Fruit fly (Drosophila melanogaster) whole organism, embryonic: ENCODE results near the gene Or85a.
A peak's percentile ranks its signal among the peaks of the same experiment; 100 is the strongest.

ENCODE experiments used
- Ada2b ChIP-seq: fragments of 200-800 bp; sonication (Bioruptor generic); IDR thresholded peaks from 2 replicates; pipeline ENCODE4 v1.3.6; 2022; ENCODE audit warnings: missing biosample characterization, missing genetic modification characterization
- CG10147 ChIP-seq: fragments of 200-800 bp; sonication (Bioruptor generic); optimal IDR thresholded peaks from 2 replicates; lab custom pipeline; 2019; ENCODE audit warnings: missing biosample characterization, mild to moderate bottlenecking, missing genetic modification characterization, moderate library complexity
- CG10209 ChIP-seq: fragments of 200-800 bp; sonication (Bioruptor generic); optimal IDR thresholded peaks from 3 replicates; lab custom pipeline; 2017; ENCODE audit warnings: missing biosample characterization, mild to moderate bottlenecking, missing genetic modification characterization, missing genetic modification reagents
- CG10267 ChIP-seq: fragments of 200-800 bp; sonication (Bioruptor generic); optimal IDR thresholded peaks from 2 replicates; lab custom pipeline; 2018; ENCODE audit warnings: missing biosample characterization, mild to moderate bottlenecking, missing genetic modification characterization, moderate library complexity
- CG12659 ChIP-seq: fragments of 200-800 bp; sonication (Bioruptor generic); optimal IDR thresholded peaks from 3 replicates; lab custom pipeline; 2017; ENCODE audit warnings: mild to moderate bottlenecking, missing biosample characterization, missing genetic modification reagents, missing genetic modification characterization
- CG12942 ChIP-seq: fragments of 200-800 bp; sonication (Bioruptor generic); optimal IDR thresholded peaks from 3 replicates; lab custom pipeline; 2016; ENCODE audit warnings: missing biosample characterization, missing genetic modification characterization
- CG14050 ChIP-seq: fragments of 200-800 bp; sonication (Bioruptor generic); IDR thresholded peaks from 3 replicates; pipeline ENCODE4 v1.3.6; 2022; ENCODE audit warnings: missing biosample characterization, missing genetic modification characterization
- CG1529 ChIP-seq: fragments of 200-800 bp; sonication (Bioruptor generic); optimal IDR thresholded peaks from 3 replicates; lab custom pipeline; 2018; ENCODE audit warnings: missing biosample characterization, missing genetic modification characterization
- CG1602 ChIP-seq: fragments of 200-800 bp; sonication (Bioruptor generic); optimal IDR thresholded peaks from 3 replicates; lab custom pipeline; 2016; ENCODE audit warnings: missing biosample characterization, missing genetic modification characterization
- CG17568 ChIP-seq: fragments of 200-800 bp; sonication (Bioruptor generic); optimal IDR thresholded peaks from 2 replicates; lab custom pipeline; 2018; ENCODE audit warnings: missing biosample characterization, mild to moderate bottlenecking, missing genetic modification characterization, moderate library complexity
- CG17912 ChIP-seq: fragments of 200-800 bp; sonication (Bioruptor generic); optimal IDR thresholded peaks from 2 replicates; lab custom pipeline; 2018; ENCODE audit warnings: missing biosample characterization, mild to moderate bottlenecking, missing genetic modification characterization
- CG18262 ChIP-seq: fragments of 200-800 bp; optimal IDR thresholded peaks from 3 replicates; lab custom pipeline; 2019; ENCODE audit warnings: missing biosample characterization, mild to moderate bottlenecking, missing genetic modification characterization, moderate library complexity
- CG30403 ChIP-seq: fragments of 200-800 bp; sonication (Bioruptor generic); optimal IDR thresholded peaks from 3 replicates; lab custom pipeline; 2016; ENCODE audit warnings: missing biosample characterization, missing genetic modification characterization
- CG3163 ChIP-seq: fragments of 200-800 bp; sonication (Bioruptor generic); optimal IDR thresholded peaks from 3 replicates; lab custom pipeline; 2016; ENCODE audit warnings: missing biosample characterization, missing genetic modification characterization
- CG6689 ChIP-seq: fragments of 200-800 bp; sonication (Bioruptor generic); IDR thresholded peaks from 2 replicates; pipeline ENCODE4 v1.3.6; 2022; ENCODE audit warnings: missing biosample characterization, missing genetic modification characterization
- CG6791 ChIP-seq: fragments of 200-800 bp; sonication (Bioruptor generic); IDR thresholded peaks from 3 replicates; pipeline ENCODE4 v1.3.6; 2022; ENCODE audit warnings: missing biosample characterization, missing genetic modification characterization; ENCODE audit not compliant: partially characterized antibody
- CG9817 ChIP-seq: fragments of 200-800 bp; sonication (Bioruptor generic); optimal IDR thresholded peaks from 2 replicates; lab custom pipeline; 2018; ENCODE audit warnings: missing biosample characterization, mild to moderate bottlenecking, missing genetic modification characterization, moderate library complexity
- Camta ChIP-seq: fragments of 200-800 bp; sonication (Bioruptor generic); optimal IDR thresholded peaks from 2 replicates; lab custom pipeline; 2016; ENCODE audit warnings: missing biosample characterization, missing genetic modification characterization
- Dad ChIP-seq: fragments of 200-800 bp; sonication (Bioruptor generic); optimal IDR thresholded peaks from 3 replicates; lab custom pipeline; 2016; ENCODE audit warnings: missing biosample characterization, missing genetic modification characterization
- Dek ChIP-seq: fragments of 200-800 bp; sonication (Bioruptor generic); optimal IDR thresholded peaks from 3 replicates; lab custom pipeline; 2019; ENCODE audit warnings: missing biosample characterization, mild to moderate bottlenecking, missing genetic modification characterization, moderate library complexity
- Dfd ChIP-seq, 2 experiments: fragments of >200 bp; optimal IDR thresholded peaks; 2 replicates each; lab custom pipeline; 2017; ENCODE audit warnings: missing biosample characterization in 2 of 2, missing genetic modification characterization in 2 of 2
- E2f1 ChIP-seq: fragments of 200-800 bp; sonication (Bioruptor generic); IDR thresholded peaks from 2 replicates; pipeline ENCODE4 v1.3.6; 2022; ENCODE audit warnings: missing biosample characterization, missing genetic modification characterization
- Eip74EF ChIP-seq, 2 experiments: fragments of 200-800 bp in 1 of 2; fragments of >200 bp in 1 of 2; sonication (Bioruptor generic) in 1 of 2; optimal IDR thresholded peaks; 2 replicates each; lab custom pipeline; 2017 to 2019; ENCODE audit warnings: missing biosample characterization in 2 of 2, missing genetic modification characterization in 2 of 2, mild to moderate bottlenecking in 1 of 2, moderate library complexity in 1 of 2
- GATAe ChIP-seq: fragments of 200-800 bp; sonication (Bioruptor generic); conservative IDR thresholded peaks from 2 replicates; pipeline ENCODE4 v1.3.6; 2022; ENCODE audit warnings: missing biosample characterization, missing genetic modification characterization
- H2.0 ChIP-seq: fragments of 200-800 bp; sonication (Bioruptor generic); IDR thresholded peaks from 2 replicates; pipeline ENCODE4 v1.3.6; 2022; ENCODE audit warnings: missing biosample characterization, missing genetic modification characterization
- Mad ChIP-seq: fragments of 200-800 bp; sonication (Bioruptor generic); optimal IDR thresholded peaks from 2 replicates; lab custom pipeline; 2016; ENCODE audit warnings: missing biosample characterization, missing genetic modification characterization
- NK7.1 ChIP-seq: fragments of 200-800 bp; sonication (Bioruptor generic); optimal IDR thresholded peaks from 3 replicates; lab custom pipeline; 2016; ENCODE audit warnings: missing biosample characterization, missing genetic modification characterization
- Neu2 ChIP-seq: fragments of 200-800 bp; sonication (Bioruptor generic); optimal IDR thresholded peaks from 3 replicates; lab custom pipeline; 2016; ENCODE audit warnings: missing biosample characterization, missing genetic modification characterization, borderline replicate concordance
- Nf-YA ChIP-seq: fragments of 200-800 bp; sonication (Bioruptor generic); IDR thresholded peaks from 2 replicates; pipeline ENCODE4 v1.3.6; 2022; ENCODE audit warnings: missing biosample characterization, missing genetic modification characterization
- Nf-YB ChIP-seq: fragments of 200-800 bp; sonication (Bioruptor generic); optimal IDR thresholded peaks from 3 replicates; lab custom pipeline; 2019; ENCODE audit warnings: missing biosample characterization, mild to moderate bottlenecking, missing genetic modification characterization, moderate library complexity
- Side ChIP-seq: fragments of 200-800 bp; sonication (Bioruptor generic); optimal IDR thresholded peaks from 2 replicates; lab custom pipeline; 2016; ENCODE audit warnings: missing biosample characterization, missing genetic modification characterization
- Taf1 ChIP-seq: fragments of 200-800 bp; sonication (Bioruptor generic); IDR thresholded peaks from 2 replicates; pipeline ENCODE4 v1.3.6; 2022; ENCODE audit warnings: missing biosample characterization, missing genetic modification characterization
- amos ChIP-seq: fragments of 200-800 bp; sonication (Bioruptor generic); IDR thresholded peaks from 2 replicates; pipeline ENCODE4 v1.3.6; 2022; ENCODE audit warnings: missing biosample characterization, missing genetic modification characterization; ENCODE audit not compliant: partially characterized antibody
- ap ChIP-seq: fragments of 200-800 bp; sonication (Bioruptor generic); IDR thresholded peaks from 2 replicates; pipeline ENCODE4 v1.3.6; 2022; ENCODE audit warnings: missing biosample characterization, missing genetic modification characterization
- bbx ChIP-seq: fragments of 200-800 bp; sonication (Bioruptor generic); IDR thresholded peaks from 2 replicates; pipeline ENCODE4 v1.3.6; 2022; ENCODE audit warnings: missing biosample characterization, missing genetic modification characterization; ENCODE audit not compliant: partially characterized antibody
- btn ChIP-seq: fragments of 200-800 bp; sonication (Bioruptor generic); optimal IDR thresholded peaks from 2 replicates; lab custom pipeline; 2016; ENCODE audit warnings: missing biosample characterization, missing genetic modification characterization
- cad ChIP-seq: fragments of >200 bp; optimal IDR thresholded peaks from 2 replicates; lab custom pipeline; 2017; ENCODE audit warnings: missing biosample characterization, missing genetic modification characterization
- ci ChIP-seq: fragments of 200-800 bp; sonication (Bioruptor generic); IDR thresholded peaks from 3 replicates; pipeline ENCODE4 v1.3.6; 2022; ENCODE audit warnings: missing biosample characterization, missing genetic modification characterization
- en ChIP-seq: fragments of 200-800 bp; sonication (Bioruptor generic); optimal IDR thresholded peaks from 2 replicates; lab custom pipeline; 2016; ENCODE audit warnings: missing biosample characterization, missing genetic modification characterization
- grau ChIP-seq: fragments of 200-800 bp; optimal IDR thresholded peaks from 3 replicates; lab custom pipeline; 2019; ENCODE audit warnings: missing biosample characterization, mild to moderate bottlenecking, missing genetic modification characterization, moderate library complexity
- klu ChIP-seq: fragments of 200-800 bp; sonication (Bioruptor generic); IDR thresholded peaks from 2 replicates; pipeline ENCODE4 v1.3.6; 2022; ENCODE audit warnings: missing biosample characterization, missing genetic modification characterization
- knrl ChIP-seq: fragments of 200-800 bp; sonication (Bioruptor generic); IDR thresholded peaks from 3 replicates; pipeline ENCODE4 v1.3.6; 2022; ENCODE audit warnings: missing biosample characterization, missing genetic modification characterization; ENCODE audit not compliant: partially characterized antibody
- peb ChIP-seq: fragments of 200-800 bp; sonication (Bioruptor generic); IDR thresholded peaks from 2 replicates; pipeline ENCODE4 v1.3.6; 2022; ENCODE audit warnings: missing biosample characterization, missing genetic modification characterization
- pita ChIP-seq: fragments of 200-800 bp; sonication (Bioruptor generic); optimal IDR thresholded peaks from 2 replicates; lab custom pipeline; 2017; ENCODE audit warnings: missing biosample characterization, mild to moderate bottlenecking, missing genetic modification characterization
- stc ChIP-seq: fragments of 200-800 bp; sonication (Bioruptor generic); IDR thresholded peaks from 2 replicates; pipeline ENCODE4 v1.3.6; 2022; ENCODE audit warnings: missing biosample characterization, missing genetic modification characterization
- sug ChIP-seq: fragments of 200-800 bp; optimal IDR thresholded peaks from 2 replicates; lab custom pipeline; 2019; ENCODE audit warnings: missing biosample characterization, mild to moderate bottlenecking, missing genetic modification characterization, moderate library complexity
- tna ChIP-seq: fragments of 200-800 bp; sonication (Bioruptor generic); IDR thresholded peaks from 2 replicates; pipeline ENCODE4 v1.3.6; 2022; ENCODE audit warnings: missing biosample characterization, missing genetic modification characterization; ENCODE audit not compliant: partially characterized antibody
- tx ChIP-seq: fragments of 200-800 bp; sonication (Bioruptor generic); optimal IDR thresholded peaks from 2 replicates; lab custom pipeline; 2016; ENCODE audit warnings: missing biosample characterization, missing genetic modification characterization
- unpg ChIP-seq: fragments of 200-800 bp; sonication (Bioruptor generic); optimal IDR thresholded peaks from 3 replicates; lab custom pipeline; 2018; ENCODE audit warnings: missing biosample characterization, mild to moderate bottlenecking, missing genetic modification characterization, moderate library complexity
- yki ChIP-seq: fragments of >200 bp; optimal IDR thresholded peaks from 3 replicates; lab custom pipeline; 2018
- zfh1 ChIP-seq: fragments of 200-800 bp; sonication (Bioruptor generic); IDR thresholded peaks from 3 replicates; pipeline ENCODE4 v1.3.6; 2022; ENCODE audit warnings: missing biosample characterization, missing genetic modification characterization

Or85a gene

DNA sequence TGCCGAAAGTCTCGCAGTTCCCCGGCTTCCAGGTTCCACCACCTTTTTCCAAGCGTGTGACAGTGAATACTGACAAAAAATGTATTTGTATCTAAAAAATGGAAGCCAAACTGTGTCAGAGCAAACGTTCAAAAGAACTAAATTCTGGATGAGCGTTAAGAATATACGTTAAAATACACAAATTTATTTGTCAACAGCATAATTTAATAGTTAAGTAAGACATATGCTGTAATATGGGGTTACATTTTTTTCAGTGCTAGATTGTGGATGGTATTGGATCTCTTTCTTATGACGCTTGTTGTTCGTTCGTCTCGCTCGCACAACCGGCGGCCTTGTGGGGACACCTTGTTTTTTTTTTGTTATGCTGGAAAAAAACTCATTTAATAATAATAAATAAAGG lies 34.0 kb downstream of the Or85a start (continued):
- TF ChIP-seq GATAe (GFP tag; lab: Robert Waterston, UW) (peak; percentile 87), CG30403 (GFP tag; lab: Kevin White, UChicago) (peak; percentile 97), CG3163 (GFP tag; lab: Kevin White, UChicago) (peak; percentile 84), unpg (GFP tag; lab: Kevin White, UChicago) (peak; percentile 97), Dek (peak; percentile 97), E2f1 (GFP tag; lab: Robert Waterston, UW) (peak; percentile 93), Camta (peak; percentile 96), NK7.1 (GFP tag; lab: Kevin White, UChicago) (peak; percentile 97), amos (GFP tag; lab: Robert Waterston, UW) (no peak), bbx (GFP tag; lab: Robert Waterston, UW) (no peak), stc (GFP tag; lab: Robert Waterston, UW) (peak; percentile 95), CG18262 (tag; lab: Kevin White, UChicago) (peak; percentile 86), cad (GFP tag; lab: Kevin White, UChicago) (no peak), knrl (GFP tag; lab: Robert Waterston, UW) (no peak), Dad (peak; percentile 94), sug (tag; lab: Kevin White, UChicago) (peak; percentile 79), yki (lab: Kevin White, UChicago) (no peak), Nf-YA (peak; percentile 91), tx (peak; percentile 96), grau (tag; lab: Kevin White, UChicago) (peak; percentile 97), Dfd (GFP tag; optimal IDR thresholded peaks at IDR 0.05; lab: Kevin White, UChicago) (peak in 1 of 2 experiments; percentile 60), btn (GFP tag; lab: Kevin White, UChicago) (peak; percentile 74), Eip74EF (GFP tag; optimal IDR thresholded peaks at IDR 0.05; lab: Kevin White, UChicago) (peak in 1 of 2 experiments; percentile 81), CG6689 (peak; percentile 94), ap (GFP tag; lab: Robert Waterston, UW) (peak; percentile 87), Side (GFP tag; lab: Kevin White, UChicago) (peak; percentile 97), Nf-YB (GFP tag; lab: Kevin White, UChicago) (peak; percentile 78), CG10147 (GFP tag; lab: Kevin White, UChicago) (peak; percentile 97), CG10209 (GFP tag; lab: Kevin White, UChicago) (peak; percentile 94), Mad (GFP tag; lab: Kevin White, UChicago) (peak; percentile 86), CG1602 (GFP tag; lab: Kevin White, UChicago) (peak; percentile 88), peb (peak; percentile 84), tna (GFP tag; lab: Robert Waterston, UW) (no peak), CG10267 (tag; lab: Kevin White, UChicago) (peak; percentile 85), en (peak; percentile 94), CG17568 (GFP tag; lab: Kevin White, UChicago) (peak; percentile 94), Taf1 (GFP tag; lab: Robert Waterston, UW) (peak; percentile 94), CG6791 (GFP tag; lab: Robert Waterston, UW) (no peak), pita (GFP tag; lab: Kevin White, UChicago) (no peak), Ada2b (GFP tag; lab: Robert Waterston, UW) (peak; percentile 95), klu (GFP tag; lab: Robert Waterston, UW) (peak; percentile 92), CG12942 (peak; percentile 91), CG1529 (GFP tag; lab: Kevin White, UChicago) (peak; percentile 77), CG9817 (tag; lab: Kevin White, UChicago) (peak; percentile 96), zfh1 (GFP tag; lab: Robert Waterston, UW) (peak; percentile 93), CG12659 (GFP tag; lab: Kevin White, UChicago) (peak; percentile 96), CG17912 (GFP tag; lab: Kevin White, UChicago) (no peak), H2.0 (GFP tag; lab: Robert Waterston, UW) (peak; percentile 92), CG14050 (GFP tag; lab: Robert Waterston, UW) (peak; percentile 91), ci (GFP tag; lab: Robert Waterston, UW) (peak; percentile 96), Neu2 (GFP tag; lab: Kevin White, UChicago) (peak; percentile 52)
